Fruit fly (Drosophila melanogaster): ENCODE data around the gene CG33229.

CG33229 gene

DNA sequence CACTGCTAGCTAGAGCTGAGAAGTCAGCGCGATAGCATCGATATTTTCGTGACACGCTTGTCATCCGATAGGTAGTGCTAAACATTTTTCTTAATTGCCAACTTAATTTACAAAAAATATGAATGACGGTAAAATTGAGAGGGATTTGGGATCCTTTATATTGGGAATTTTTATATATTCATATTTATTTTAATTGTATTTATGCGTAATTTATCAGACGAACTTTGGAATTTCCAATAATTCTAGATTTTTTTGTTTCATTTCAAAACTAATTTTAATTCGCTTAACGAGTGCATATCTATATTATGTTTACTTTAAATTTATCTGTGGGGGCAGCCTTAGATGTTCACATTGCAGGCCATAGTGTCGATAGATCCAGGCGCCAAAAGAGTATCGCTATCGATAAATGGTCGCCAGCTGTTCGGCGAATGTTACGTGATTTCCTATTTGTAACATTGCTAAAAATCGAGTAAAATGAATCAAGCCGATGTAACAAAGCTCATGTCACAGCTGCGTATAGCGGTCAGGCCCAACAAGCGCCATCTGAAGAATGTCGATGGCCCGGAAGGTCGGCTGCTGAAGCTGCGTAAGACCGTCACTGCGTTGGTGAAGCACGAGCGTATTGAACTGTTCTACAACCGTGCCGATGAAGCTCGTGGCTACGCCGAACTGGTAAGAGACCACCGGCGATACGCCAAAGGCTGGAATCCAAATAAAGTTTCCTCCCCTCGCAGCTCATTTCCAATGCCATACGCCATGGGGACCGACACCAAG, 40.9 kb downstream of the CG33229 start, which contains the start of the genes Tudor-SN and mRpL17 (continued):
- TF ChIP-seq wek (GFP tag; optimal IDR thresholded peaks at IDR 0.05) (no peak), CG10321 (GFP tag; IDR thresholded peaks at IDR 0.05) (no peak), chinmo (GFP tag; IDR thresholded peaks at IDR 0.05; ENCODE audit: partially characterized antibody) (peak; percentile 92; the same call in 2 of the 4 replicates), Max (GFP tag; optimal IDR thresholded peaks at IDR 0.05) (peak; percentile 52), Poxn (GFP tag; IDR thresholded peaks at IDR 0.05) (no peak), CG1792 (GFP tag; optimal IDR thresholded peaks at IDR 0.05) (peak; percentile 16), sens (GFP tag) (peak; percentile 79), luna (GFP tag; optimal IDR thresholded peaks at IDR 0.05) (no peak), Dip3 (GFP tag; optimal IDR thresholded peaks at IDR 0.05) (peak; percentile 39), trem (tag; optimal IDR thresholded peaks at IDR 0.05) (peak; percentile 98), unc-4 (GFP tag; IDR thresholded peaks at IDR 0.05; ENCODE audit: partially characterized antibody) (peak; percentile 86), Vsx1 (GFP tag; optimal IDR thresholded peaks at IDR 0.05) (no peak)

DNA sequence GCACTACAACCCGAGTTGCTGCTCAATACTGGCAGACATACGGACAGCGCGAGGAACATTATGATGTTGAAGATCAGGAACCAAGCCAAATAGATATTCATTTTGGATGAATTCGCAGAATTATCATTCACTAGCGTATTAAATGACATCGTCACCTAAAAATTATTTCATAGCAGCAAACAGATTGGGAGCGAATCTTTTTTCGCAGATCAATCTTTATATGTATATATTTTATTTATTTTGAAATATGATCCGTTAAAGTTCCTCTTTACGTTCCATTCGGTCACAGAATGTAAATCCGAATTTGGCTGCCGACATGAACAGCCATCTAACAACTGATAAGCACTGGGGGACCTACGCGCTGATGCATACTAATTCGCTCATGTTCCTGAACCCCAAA, 42.2 kb downstream of the CG33229 start, which contains the start of gene CG34263:
TSS of gene CG34263 (minus strand) at position 101 of the 400 bp plus-strand sequence.
- TF ChIP-seq gce (GFP tag; IDR thresholded peaks at IDR 0.05) (no peak), vvl (GFP tag; IDR thresholded peaks at IDR 0.05) (peak; percentile 33; the same call in 1 of the 2 replicates), CG6791 (GFP tag; IDR thresholded peaks at IDR 0.05; ENCODE audit: partially characterized antibody) (peak; percentile 13; the same call in 1 of the 3 replicates), CG1647 (GFP tag; optimal IDR thresholded peaks at IDR 0.05) (no peak), ken (GFP tag; IDR thresholded peaks at IDR 0.05) (no peak), CG7357 (GFP tag; IDR thresholded peaks at IDR 0.05) (no peak)

DNA sequence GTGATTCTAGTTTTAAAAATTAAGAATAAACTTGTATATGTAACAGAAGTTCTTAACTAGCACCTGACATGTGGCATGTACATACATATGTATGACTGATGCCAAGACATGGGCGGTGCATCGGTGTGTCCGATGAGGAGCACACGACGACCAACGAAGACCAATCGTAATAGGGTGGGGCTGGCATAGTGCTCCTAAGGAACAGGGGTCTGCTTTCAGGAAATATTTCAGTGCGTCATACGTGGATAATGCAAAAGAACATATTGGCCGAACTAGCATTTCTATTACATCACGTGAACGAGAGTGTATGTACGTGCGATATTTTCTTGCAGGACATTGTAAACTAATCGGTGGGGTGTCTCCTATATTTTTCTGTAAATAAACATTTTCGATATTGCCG, 43.4 kb downstream of the CG33229 start, which contains the start of gene miple1:
TSS of gene miple1 (plus strand) at position 217 of the 400 bp plus-strand sequence.
- TF ChIP-seq CG5245 (GFP tag; optimal IDR thresholded peaks at IDR 0.05) (no peak), CG13894 (tag; optimal IDR thresholded peaks at IDR 0.05) (peak; percentile 29), Deaf1 (tag; optimal IDR thresholded peaks at IDR 0.05) (peak; percentile 85), sens (GFP tag) (peak; percentile 61)

DNA sequence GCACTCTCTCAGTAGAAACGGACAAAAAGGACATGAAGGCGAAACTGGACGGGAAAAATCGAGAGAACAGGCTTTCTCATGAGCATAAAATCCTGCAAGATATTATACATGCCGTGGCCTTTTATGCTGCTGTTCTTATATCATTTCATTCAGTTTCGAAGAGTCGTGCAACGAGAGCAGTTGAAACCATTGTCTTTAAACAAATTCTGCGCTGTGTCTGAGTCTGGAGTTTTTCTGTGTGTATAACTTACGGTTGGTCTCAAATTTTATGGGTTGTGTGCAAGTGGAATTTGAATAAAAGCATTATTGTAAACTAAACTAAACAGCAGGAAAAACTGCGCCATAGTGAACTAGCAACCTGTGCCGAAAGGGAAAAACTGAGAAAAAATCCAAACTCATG, 44.0 kb downstream of the CG33229 start:
- TF ChIP-seq CG4404 (GFP tag; IDR thresholded peaks at IDR 0.05) (no peak), CG6175 (GFP tag; IDR thresholded peaks at IDR 0.05) (no peak), CG3995 (GFP tag; optimal IDR thresholded peaks at IDR 0.05) (no peak), ewg (GFP tag; optimal IDR thresholded peaks at IDR 0.05) (peak; percentile 37), Trl (optimal IDR thresholded peaks at IDR 0.05) (peak in 1 of 2 experiments; percentile 44), Trl (GFP tag; optimal IDR thresholded peaks at IDR 0.05) (no peak), dysf (GFP tag; IDR thresholded peaks at IDR 0.05) (no peak), Ssrp (tag; optimal IDR thresholded peaks at IDR 0.05) (no peak), pho (GFP tag; optimal IDR thresholded peaks at IDR 0.05) (no peak), CG2199 (GFP tag; IDR thresholded peaks at IDR 0.05) (0 out of 3 replicates have a peak, but pooled peaks have one; percentile 26), sima (GFP tag; optimal IDR thresholded peaks at IDR 0.05) (no peak), phol (tag; optimal IDR thresholded peaks at IDR 0.05) (no peak), CG9932 (GFP tag; IDR thresholded peaks at IDR 0.05) (no peak), Ravus (GFP tag; IDR thresholded peaks at IDR 0.05) (no peak), Vsx1 (GFP tag; optimal IDR thresholded peaks at IDR 0.05) (no peak), CkIIα-i1 (GFP tag; IDR thresholded peaks at IDR 0.05) (no peak), CG9727 (GFP tag; optimal IDR thresholded peaks at IDR 0.05) (no peak), lbe (GFP tag; optimal IDR thresholded peaks at IDR 0.05) (no peak), twi (tag; optimal IDR thresholded peaks at IDR 0.05) (no peak), gce (GFP tag; IDR thresholded peaks at IDR 0.05) (no peak), ci (GFP tag; IDR thresholded peaks at IDR 0.05) (no peak), z (GFP tag; IDR thresholded peaks at IDR 0.05) (peak; percentile 65; the same call in 1 of the 3 replicates), pum (GFP tag; optimal IDR thresholded peaks at IDR 0.05) (no peak), yki (optimal IDR thresholded peaks at IDR 0.05) (no peak), CG30403 (GFP tag; optimal IDR thresholded peaks at IDR 0.05) (no peak), nerfin-1 (tag; optimal IDR thresholded peaks at IDR 0.05) (peak; percentile 7), wor (GFP tag; IDR thresholded peaks at IDR 0.05) (no peak)

All from whole organism, embryonic.